Worm (Caenorhabditis elegans) whole organism, L4 larva: Measurements from ENCODE around the gene C29E4.13.
"Not testable (repeated sequence)": the region's sequence is repeated elsewhere in the genome, so short reads cannot be mapped to it uniquely, and the experiment has no call there.

Source experiments
- F10B5.3 ChIP-seq: sonication (generic microtip); optimal IDR thresholded peaks from 2 replicates; lab custom pipeline; 2016; ENCODE audit warnings: mild to moderate bottlenecking, missing genetic modification characterization, missing compliant biosample characterization
- F26F4.8 ChIP-seq: fragments of 200-800 bp; sonication (Bioruptor generic); conservative IDR thresholded peaks from 2 replicates; pipeline ENCODE4 v1.3.6; 2022; ENCODE audit warnings: missing genetic modification characterization, missing compliant biosample characterization
- T26A8.4 ChIP-seq: fragments of 200-800 bp; sonication (Bioruptor generic); IDR thresholded peaks from 2 replicates; pipeline ENCODE4 v1.3.6; 2022; ENCODE audit warnings: missing genetic modification characterization, missing compliant biosample characterization
- Y105C5A.15 ChIP-seq: fragments of 200-800 bp; sonication (Bioruptor generic); IDR thresholded peaks from 2 replicates; pipeline ENCODE4 v1.3.6; 2022; ENCODE audit warnings: missing genetic modification characterization, missing compliant biosample characterization
- Y48G9A.11 ChIP-seq: fragments of 200-800 bp; sonication (Bioruptor generic); IDR thresholded peaks from 2 replicates; pipeline ENCODE4 v1.3.6; 2022; ENCODE audit warnings: missing genetic modification reagents, missing genetic modification characterization, missing compliant biosample characterization
- ZK337.2 ChIP-seq: fragments of 200-800 bp; sonication (Bioruptor generic); IDR thresholded peaks from 2 replicates; pipeline ENCODE4 v1.3.6; 2022; ENCODE audit warnings: missing genetic modification reagents, missing genetic modification characterization, missing compliant biosample characterization
- aha-1 ChIP-seq: fragments of 150-350 bp; peaks from one replicate; lab custom pipeline; 2014; ENCODE audit warnings: missing biosample characterization, missing genetic modification characterization
- aly-2 ChIP-seq: sonication (generic microtip); optimal IDR thresholded peaks from 2 replicates; lab custom pipeline; 2018; ENCODE audit warnings: missing biosample characterization, missing genetic modification characterization
- arid-1 ChIP-seq: fragments of 200-800 bp; sonication (Bioruptor generic); conservative IDR thresholded peaks from 2 replicates; pipeline ENCODE4 v1.3.6; 2022; ENCODE audit warnings: missing genetic modification reagents, missing genetic modification characterization, missing compliant biosample characterization
- ceh-20 ChIP-seq: fragments of 200-800 bp; sonication (Bioruptor generic); IDR thresholded peaks from 2 replicates; pipeline ENCODE4 v1.3.6; 2022; ENCODE audit warnings: missing genetic modification reagents, missing genetic modification characterization, missing compliant biosample characterization
- ceh-62 ChIP-seq: sonication (generic microtip); optimal IDR thresholded peaks from 2 replicates; lab custom pipeline; 2017; ENCODE audit warnings: missing biosample characterization, missing genetic modification characterization
- daf-16 ChIP-seq, 3 experiments: sonication (generic microtip); optimal IDR thresholded peaks; 2 replicates each; lab custom pipeline; 2016 to 2017; ENCODE audit warnings: missing genetic modification characterization in 3 of 3, missing genetic modification reagents in 3 of 3, mild to moderate bottlenecking in 2 of 3, missing compliant biosample characterization in 2 of 3, missing biosample characterization in 1 of 3, moderate library complexity in 1 of 3
- dmd-8 ChIP-seq: fragments of 200-800 bp; sonication (Bioruptor generic); IDR thresholded peaks from 2 replicates; pipeline ENCODE4 v1.3.6; 2022; ENCODE audit warnings: missing genetic modification characterization, missing compliant biosample characterization
- duxl-1 ChIP-seq: sonication (generic microtip); optimal IDR thresholded peaks from 2 replicates; lab custom pipeline; 2016; ENCODE audit warnings: mild to moderate bottlenecking, missing genetic modification characterization, moderate library complexity, missing compliant biosample characterization; ENCODE audit not compliant: poor library complexity
- dve-1 ChIP-seq: sonication (generic microtip); optimal IDR thresholded peaks from 2 replicates; lab custom pipeline; 2017; ENCODE audit warnings: antibody characterized with exemption, mild to moderate bottlenecking, missing genetic modification characterization, missing compliant biosample characterization; ENCODE audit not compliant: insufficient read depth
- egl-43 ChIP-seq: fragments of 200-800 bp; sonication (Bioruptor generic); IDR thresholded peaks from 2 replicates; pipeline ENCODE4 v1.3.6; 2022; ENCODE audit warnings: missing genetic modification reagents, missing genetic modification characterization, missing compliant biosample characterization
- hlh-30 ChIP-seq: sonication (generic microtip); optimal IDR thresholded peaks from 2 replicates; lab custom pipeline; 2017; ENCODE audit warnings: antibody characterized with exemption, mild to moderate bottlenecking, missing genetic modification characterization, missing compliant biosample characterization; ENCODE audit not compliant: insufficient read depth
- lim-7 ChIP-seq: fragments of 200-800 bp; sonication (Bioruptor generic); IDR thresholded peaks from 2 replicates; pipeline ENCODE4 v1.3.6; 2022; ENCODE audit warnings: missing genetic modification characterization, missing compliant biosample characterization
- lin-1 ChIP-seq: fragments of 200-800 bp; sonication (Bioruptor generic); IDR thresholded peaks from 2 replicates; pipeline ENCODE4 v1.3.6; 2022; ENCODE audit warnings: missing genetic modification reagents, missing genetic modification characterization, missing compliant biosample characterization
- lin-29 ChIP-seq: fragments of 200-800 bp; sonication (Bioruptor generic); IDR thresholded peaks from 2 replicates; pipeline ENCODE4 v1.3.6; 2022; ENCODE audit warnings: missing genetic modification reagents, missing genetic modification characterization, missing compliant biosample characterization
- lin-38 ChIP-seq: fragments of 200-800 bp; sonication (Bioruptor generic); IDR thresholded peaks from 2 replicates; pipeline ENCODE4 v1.3.6; 2022; ENCODE audit warnings: missing genetic modification reagents, missing genetic modification characterization, missing compliant biosample characterization
- lsy-2 ChIP-seq, 2 experiments: fragments of 150-350 bp in 1 of 2; sonication (generic microtip) in 1 of 2; optimal IDR thresholded peaks; 2 replicates each; lab custom pipeline; 2014 to 2017; ENCODE audit warnings: missing biosample characterization in 2 of 2, missing genetic modification characterization in 2 of 2
- madf-5 ChIP-seq, 2 experiments: fragments of 200-800 bp; sonication (Bioruptor generic); IDR thresholded peaks; 2 replicates each; pipeline ENCODE4 v1.3.6; 2022; ENCODE audit warnings: missing compliant biosample characterization in 2 of 2, missing genetic modification characterization in 2 of 2
- mxl-2 ChIP-seq: fragments of 200-800 bp; sonication (Bioruptor generic); conservative IDR thresholded peaks from 2 replicates; pipeline ENCODE4 v1.3.6; 2022; ENCODE audit warnings: missing genetic modification reagents, missing genetic modification characterization, missing compliant biosample characterization
- nhr-41 ChIP-seq: fragments of 200-800 bp; sonication (Bioruptor generic); IDR thresholded peaks from 2 replicates; pipeline ENCODE4 v1.3.6; 2022; ENCODE audit warnings: missing genetic modification reagents, missing genetic modification characterization, missing compliant biosample characterization
- nhr-42 ChIP-seq: fragments of 200-800 bp; sonication (Bioruptor generic); IDR thresholded peaks from 2 replicates; pipeline ENCODE4 v1.3.6; 2022; ENCODE audit warnings: missing genetic modification characterization, missing compliant biosample characterization
- pha-4 ChIP-seq, 2 experiments: fragments of 150-350 bp in 1 of 2; fragments of 200-800 bp in 1 of 2; sonication (Bioruptor generic) in 1 of 2; IDR thresholded peaks in 1 of 2; optimal IDR thresholded peaks in 1 of 2; 2 replicates each; pipeline versions ENCODE4 v1.3.6 to Lab custom; 2014 to 2022; ENCODE audit warnings: missing genetic modification characterization in 2 of 2, missing genetic modification reagents in 2 of 2, missing biosample characterization in 1 of 2, missing compliant biosample characterization in 1 of 2
- saeg-2 ChIP-seq: fragments of 200-800 bp; sonication (Bioruptor generic); IDR thresholded peaks from 2 replicates; pipeline ENCODE4 v1.3.6; 2022; ENCODE audit warnings: missing genetic modification reagents, missing genetic modification characterization, missing compliant biosample characterization
- unc-130 ChIP-seq: sonication (generic microtip); optimal IDR thresholded peaks from 2 replicates; lab custom pipeline; 2016; ENCODE audit warnings: missing genetic modification reagents, missing genetic modification characterization, missing compliant biosample characterization

The C29E4.13 gene

ce11 chrIII:7965946-7966692 lies 37.6 kb upstream of the C29E4.13 start:
- TF ChIP-seq lim-7 (GFP tag; lab: Robert Waterston, UW) (0 out of 2 replicates have a peak, but pooled peaks have one; percentile 50), madf-5 (GFP tag; IDR thresholded peaks at IDR 0.05; lab: Robert Waterston, UW) (0 out of 4 replicates have a peak, but pooled peaks of 1 of the 2 experiments have one; percentile 27), Y105C5A.15 (GFP tag; lab: Robert Waterston, UW) (0 out of 2 replicates have a peak, but pooled peaks have one; percentile 33), T26A8.4 (0 out of 2 replicates have a peak, but pooled peaks have one; percentile 15), aha-1 (tag; lab: Kevin White, UChicago) (peak; percentile 38), dmd-8 (peak; percentile 80)

DNA sequence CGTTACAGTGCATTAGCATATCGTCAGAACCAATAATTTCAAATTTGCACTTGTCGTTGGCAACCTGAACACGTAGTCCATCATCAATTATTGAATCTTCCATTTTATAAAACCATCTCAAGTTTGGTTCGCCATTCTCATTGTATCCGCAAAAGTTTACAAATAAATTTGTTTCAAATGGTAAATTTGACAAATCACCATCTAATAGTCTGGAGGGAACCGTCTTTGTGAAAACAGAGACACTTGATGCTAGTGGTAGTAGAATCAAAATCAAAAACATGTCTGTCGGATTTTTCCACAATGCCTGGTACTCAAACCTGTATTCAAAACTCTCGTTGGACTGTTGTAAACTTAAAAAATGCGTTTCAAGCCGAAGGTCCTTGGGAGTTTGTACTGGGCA lies 35.8 kb upstream of the C29E4.13 start, which contains the start of gene F54H12.2:
Gene F54H12.2, plus strand, starts transcription at position 301 of the 400 bp plus-strand sequence.
- TF ChIP-seq unc-130; lin-1 (GFP tag; lab: Robert Waterston, UW); madf-5 (GFP tag; IDR thresholded peaks at IDR 0.05; lab: Robert Waterston, UW): not testable (repeated sequence)

ce11 chrIII:7962641-7963040 lies 34.1 kb upstream of the C29E4.13 start, which contains the start of gene F54H12.4:
Gene F54H12.4 (minus strand): TSS chrIII:7962741.
- TF ChIP-seq ceh-62; nhr-42 (GFP tag; lab: Robert Waterston, UW); lsy-2 (tag; optimal IDR thresholded peaks at IDR 0.05; lab: Kevin White, UChicago): not testable (repeated sequence)

- TF ChIP-seq lin-38 (GFP tag; lab: Robert Waterston, UW) (peak; percentile 54), lin-1 (GFP tag; lab: Robert Waterston, UW) (0 out of 2 replicates have a peak, but pooled peaks have one; percentile 44), arid-1 (peak; percentile 24; the same call in 1 of the 2 replicates)
These were observed 30.5 kb upstream of the C29E4.13 start, which contains the start of gene F54H12.10 for ce11 chrIII:7958922-7959609. Gene F54H12.10 (minus strand): TSS chrIII:7958972.

ce11 chrIII:7958085-7958484 lies 29.6 kb upstream of the C29E4.13 start, which contains the start of gene C29E4.11:
Gene C29E4.11 (minus strand): TSS chrIII:7958114.
- TF ChIP-seq dve-1 (tag; lab: Kevin White, UChicago) (peak; percentile 15), daf-16 (GFP tag; optimal IDR thresholded peaks at IDR 0.05; lab: Kevin White, UChicago) (no peak), daf-16 (tag; optimal IDR thresholded peaks at IDR 0.05; lab: Kevin White, UChicago) (no peak), duxl-1 (tag; lab: Kevin White, UChicago) (no peak), aly-2 (tag; lab: Kevin White, UChicago) (no peak), lsy-2 (tag; optimal IDR thresholded peaks at IDR 0.05; lab: Kevin White, UChicago) (peak in 1 of 2 experiments; percentile 41), F10B5.3 (tag; lab: Kevin White, UChicago) (no peak), mxl-2 (no peak), hlh-30 (tag; lab: Kevin White, UChicago) (peak; percentile 5)

ce11 chrIII:7956965-7957364 lies 28.4 kb upstream of the C29E4.13 start, which contains the start of gene C29E4.9:
Gene C29E4.9 (minus strand): TSS chrIII:7957065.
- TF ChIP-seq lin-38 (GFP tag; lab: Robert Waterston, UW) = no peak
- no peak for TF ChIP-seq lin-29
- no peak for TF ChIP-seq madf-5 (GFP tag; IDR thresholded peaks at IDR 0.05; lab: Robert Waterston, UW)
- TF ChIP-seq arid-1 = no peak
- TF ChIP-seq Y105C5A.15 (GFP tag; lab: Robert Waterston, UW) = no peak

- peak; percentile 87 for TF ChIP-seq dmd-8
- peak; percentile 68; the same call in 1 of the 2 replicates for TF ChIP-seq nhr-41 (GFP tag; lab: Robert Waterston, UW)
- TF ChIP-seq Y105C5A.15 (GFP tag; lab: Robert Waterston, UW) = 0 out of 2 replicates have a peak, but pooled peaks have one; percentile 66
- peak; percentile 71; the same call in 1 of the 2 replicates for TF ChIP-seq arid-1
- peak; percentile 72 for TF ChIP-seq lin-38 (GFP tag; lab: Robert Waterston, UW)
- TF ChIP-seq ZK337.2 = 0 out of 2 replicates have a peak, but pooled peaks have one; percentile 46
- TF ChIP-seq madf-5 (GFP tag; IDR thresholded peaks at IDR 0.05; lab: Robert Waterston, UW) = peak in 1 of 2 experiments; percentile 68; a peak in 2 of 4 replicates
- 0 out of 2 replicates have a peak, but pooled peaks have one; percentile 55 for TF ChIP-seq saeg-2
- TF ChIP-seq ceh-20 = 0 out of 2 replicates have a peak, but pooled peaks have one; percentile 19
- TF ChIP-seq Y48G9A.11 (GFP tag; lab: Robert Waterston, UW) = peak; percentile 78
- peak; percentile 64; the same call in 1 of the 2 replicates for TF ChIP-seq pha-4 (GFP tag; IDR thresholded peaks at IDR 0.05; lab: Robert Waterston, UW)
- TF ChIP-seq pha-4 (tag; optimal IDR thresholded peaks at IDR 0.05; lab: Kevin White, UChicago) = not testable (repeated sequence)
- peak; percentile 95 for TF ChIP-seq F26F4.8 (GFP tag; lab: Robert Waterston, UW)
- 0 out of 2 replicates have a peak, but pooled peaks have one; percentile 43 for TF ChIP-seq mxl-2
- peak; percentile 77 for TF ChIP-seq egl-43
- 0 out of 2 replicates have a peak, but pooled peaks have one; percentile 27 for TF ChIP-seq T26A8.4
These were observed 25.3 kb upstream of the C29E4.13 start for ce11 chrIII:7953688-7954313.
